Worm (Caenorhabditis elegans) whole organism, L1 larva: ENCODE data around the gene C34C6.3.

Source experiments
- C04F5.9 ChIP-seq: sonication (generic microtip); optimal IDR thresholded peaks from 2 replicates; lab custom pipeline; 2016; ENCODE audit warnings: missing genetic modification characterization, missing compliant biosample characterization
- C16A3.4 ChIP-seq: fragments of 150-350 bp; optimal IDR thresholded peaks from 2 replicates; lab custom pipeline; 2014; ENCODE audit warnings: missing biosample characterization, missing genetic modification characterization
- C34B4.2 ChIP-seq: sonication (generic microtip); optimal IDR thresholded peaks from 2 replicates; lab custom pipeline; 2017; ENCODE audit warnings: mild to moderate bottlenecking, missing genetic modification characterization, missing compliant biosample characterization
- F16B12.6 ChIP-seq: fragments of 150-350 bp; optimal IDR thresholded peaks from 2 replicates; lab custom pipeline; 2014; ENCODE audit warnings: missing biosample characterization, missing genetic modification characterization
- Y116A8C.19 ChIP-seq: sonication (generic microtip); optimal IDR thresholded peaks from 2 replicates; lab custom pipeline; 2016; ENCODE audit warnings: missing compliant biosample characterization, missing genetic modification characterization, borderline replicate concordance
- aly-2 ChIP-seq: fragments of 150-350 bp; optimal IDR thresholded peaks from 2 replicates; lab custom pipeline; 2014; ENCODE audit warnings: missing biosample characterization, missing genetic modification characterization
- ama-1 ChIP-seq: fragments of 150-350 bp; optimal IDR thresholded peaks from 2 replicates; lab custom pipeline; 2014
- ceh-8 ChIP-seq: fragments of 200-800 bp; sonication (Bioruptor generic); optimal IDR thresholded peaks from 2 replicates; lab custom pipeline; 2018; ENCODE audit warnings: mild to moderate bottlenecking, missing genetic modification characterization, moderate library complexity, missing compliant biosample characterization
- ceh-82 ChIP-seq, 3 experiments: fragments of 150-350 bp in 1 of 3; sonication (generic microtip) in 2 of 3; optimal IDR thresholded peaks; 2 replicates each; lab custom pipeline; 2014 to 2017; ENCODE audit warnings: missing biosample characterization in 3 of 3, missing genetic modification characterization in 3 of 3
- dpl-1 ChIP-seq, 3 experiments: fragments of 150-350 bp in 2 of 3; sonication (generic microtip) in 1 of 3; optimal IDR thresholded peaks; 2 replicates each; lab custom pipeline; 2014 to 2017; ENCODE audit warnings: missing biosample characterization in 3 of 3, missing genetic modification characterization in 3 of 3, missing genetic modification reagents in 3 of 3
- dsc-1 ChIP-seq: sonication (generic microtip); optimal IDR thresholded peaks from 2 replicates; lab custom pipeline; 2016; ENCODE audit warnings: mild to moderate bottlenecking, missing genetic modification characterization, missing compliant biosample characterization
- efl-3 ChIP-seq: fragments of 200-800 bp; sonication (Bioruptor generic); optimal IDR thresholded peaks from 2 replicates; lab custom pipeline; 2018; ENCODE audit warnings: mild to moderate bottlenecking, missing genetic modification characterization, missing compliant biosample characterization
- egl-13 ChIP-seq: sonication (generic microtip); optimal IDR thresholded peaks from 2 replicates; lab custom pipeline; 2016; ENCODE audit warnings: missing genotype, missing genetic modification reagents, missing genetic modification characterization, missing compliant biosample characterization
- egl-27 ChIP-seq, 2 experiments: fragments of 150-350 bp in 1 of 2; sonication (generic microtip); optimal IDR thresholded peaks; 3 replicates each; lab custom pipeline; 2017 to 2018; ENCODE audit warnings: missing biosample characterization in 2 of 2, missing genetic modification characterization in 2 of 2, missing genetic modification reagents in 2 of 2
- elt-2 ChIP-seq: sonication (generic microtip); optimal IDR thresholded peaks from 2 replicates; lab custom pipeline; 2016; ENCODE audit warnings: missing genetic modification characterization, mild to moderate bottlenecking, inconsistent platforms, missing compliant biosample characterization, missing genetic modification reagents
- ets-5 ChIP-seq: fragments of 200-800 bp; sonication (Bioruptor generic); IDR thresholded peaks from 2 replicates; pipeline ENCODE4 v1.3.6; 2022; ENCODE audit warnings: missing genetic modification characterization, missing compliant biosample characterization
- hlh-17 ChIP-seq: fragments of 200-800 bp; sonication (Bioruptor generic); optimal IDR thresholded peaks from 2 replicates; lab custom pipeline; 2018; ENCODE audit warnings: missing genetic modification characterization, mild to moderate bottlenecking, missing compliant biosample characterization, moderate library complexity, borderline replicate concordance
- hlh-4 ChIP-seq: sonication (generic microtip); optimal IDR thresholded peaks from 2 replicates; lab custom pipeline; 2016; ENCODE audit warnings: mild to moderate bottlenecking, missing genetic modification characterization, missing compliant biosample characterization
- irx-1 ChIP-seq: sonication (generic microtip); optimal IDR thresholded peaks from 2 replicates; lab custom pipeline; 2016; ENCODE audit warnings: missing genetic modification characterization, missing compliant biosample characterization
- isw-1 ChIP-seq: fragments of 200-800 bp; sonication (Bioruptor generic); IDR thresholded peaks from 2 replicates; pipeline ENCODE4 v1.3.6; 2022; ENCODE audit warnings: missing genetic modification characterization, missing compliant biosample characterization
- jun-1 ChIP-seq: fragments of 150-350 bp; optimal IDR thresholded peaks from 2 replicates; lab custom pipeline; 2014; ENCODE audit warnings: missing biosample characterization, missing genetic modification reagents, missing genetic modification characterization
- lin-13 ChIP-seq: fragments of 150-350 bp; optimal IDR thresholded peaks from 2 replicates; lab custom pipeline; 2014; ENCODE audit warnings: missing biosample characterization, missing genetic modification reagents, missing genetic modification characterization
- lin-14 ChIP-seq: fragments of 200-800 bp; sonication (Bioruptor generic); optimal IDR thresholded peaks from 2 replicates; lab custom pipeline; 2018; ENCODE audit warnings: mild to moderate bottlenecking, missing genetic modification characterization, moderate library complexity, missing compliant biosample characterization
- lin-35 ChIP-seq, 2 experiments: fragments of 150-350 bp; optimal IDR thresholded peaks; 2 replicates each; lab custom pipeline; 2014; ENCODE audit warnings: missing biosample characterization in 2 of 2, missing genetic modification characterization in 2 of 2, missing genetic modification reagents in 2 of 2
- lir-3 ChIP-seq: sonication (generic microtip); optimal IDR thresholded peaks from 2 replicates; lab custom pipeline; 2016; ENCODE audit warnings: mild to moderate bottlenecking, missing genetic modification characterization, moderate library complexity, missing compliant biosample characterization; ENCODE audit not compliant: poor library complexity
- lsy-2 ChIP-seq, 2 experiments: fragments of 150-350 bp; optimal IDR thresholded peaks; 2 replicates each; lab custom pipeline; 2014; ENCODE audit warnings: missing biosample characterization in 2 of 2, missing genetic modification characterization in 2 of 2
- mef-2 ChIP-seq: fragments of 150-350 bp; optimal IDR thresholded peaks from 2 replicates; lab custom pipeline; 2014; ENCODE audit warnings: missing biosample characterization, missing genetic modification characterization
- nhr-11 ChIP-seq: fragments of 150-350 bp; optimal IDR thresholded peaks from 2 replicates; lab custom pipeline; 2014; ENCODE audit warnings: missing biosample characterization, missing genetic modification characterization
- nhr-19 ChIP-seq: fragments of 200-800 bp; sonication (Bioruptor generic); conservative IDR thresholded peaks from 2 replicates; pipeline ENCODE4 v1.3.6; 2022; ENCODE audit warnings: missing genetic modification characterization, missing compliant biosample characterization
- nhr-237 ChIP-seq: fragments of 150-350 bp; optimal IDR thresholded peaks from 2 replicates; lab custom pipeline; 2014; ENCODE audit warnings: missing biosample characterization, missing genetic modification characterization
- nhr-28 ChIP-seq: fragments of 150-350 bp; optimal IDR thresholded peaks from 2 replicates; lab custom pipeline; 2014; ENCODE audit warnings: missing biosample characterization, missing genetic modification characterization
- nhr-47 ChIP-seq: sonication (generic microtip); optimal IDR thresholded peaks from 2 replicates; lab custom pipeline; 2016; ENCODE audit warnings: mild to moderate bottlenecking, missing genetic modification characterization, moderate library complexity, missing compliant biosample characterization
- nhr-77 ChIP-seq: fragments of 150-350 bp; optimal IDR thresholded peaks from 2 replicates; lab custom pipeline; 2014; ENCODE audit warnings: missing biosample characterization, missing genetic modification characterization
- nhr-84 ChIP-seq: sonication (generic microtip); optimal IDR thresholded peaks from 2 replicates; lab custom pipeline; 2017; ENCODE audit warnings: missing biosample characterization, missing genetic modification characterization
- nhr-85 ChIP-seq: sonication (generic microtip); peaks from one replicate; lab custom pipeline; 2016; ENCODE audit warnings: missing genetic modification characterization, inconsistent platforms, missing compliant biosample characterization
- pax-3 ChIP-seq: fragments of 200-800 bp; sonication (Bioruptor generic); optimal IDR thresholded peaks from 2 replicates; lab custom pipeline; 2018; ENCODE audit warnings: mild to moderate bottlenecking, missing genetic modification characterization, moderate library complexity, missing compliant biosample characterization
- pqm-1 ChIP-seq: sonication (generic microtip); optimal IDR thresholded peaks from 3 replicates; lab custom pipeline; 2017; ENCODE audit warnings: missing biosample characterization, missing genetic modification characterization
- rnt-1 ChIP-seq: sonication (generic microtip); optimal IDR thresholded peaks from 2 replicates; lab custom pipeline; 2016; ENCODE audit warnings: mild to moderate bottlenecking, missing genetic modification characterization, moderate library complexity, missing compliant biosample characterization
- sox-4 ChIP-seq: sonication (generic microtip); optimal IDR thresholded peaks from 2 replicates; lab custom pipeline; 2016; ENCODE audit warnings: missing genetic modification characterization, missing compliant biosample characterization
- sptf-1 ChIP-seq: fragments of 150-350 bp; optimal IDR thresholded peaks from 2 replicates; lab custom pipeline; 2014; ENCODE audit warnings: missing biosample characterization, missing genetic modification characterization
- sup-37 ChIP-seq: fragments of 200-800 bp; sonication (Bioruptor generic); optimal IDR thresholded peaks from 2 replicates; lab custom pipeline; 2018; ENCODE audit warnings: mild to moderate bottlenecking, missing genetic modification characterization, missing compliant biosample characterization
- swsn-7 ChIP-seq: sonication (generic microtip); optimal IDR thresholded peaks from 2 replicates; lab custom pipeline; 2016; ENCODE audit warnings: missing genetic modification characterization, missing compliant biosample characterization
- unc-130 ChIP-seq: fragments of 150-350 bp; optimal IDR thresholded peaks from 2 replicates; lab custom pipeline; 2017; ENCODE audit warnings: missing biosample characterization, missing genetic modification characterization, inconsistent platforms
- unc-30 ChIP-seq: sonication (generic microtip); optimal IDR thresholded peaks from 2 replicates; lab custom pipeline; 2017; ENCODE audit warnings: missing biosample characterization, missing genetic modification characterization
- unc-62 ChIP-seq: fragments of 150-350 bp; optimal IDR thresholded peaks from 2 replicates; lab custom pipeline; 2014; ENCODE audit warnings: missing biosample characterization, missing genetic modification reagents, missing genetic modification characterization
- unc-86 ChIP-seq: sonication (generic microtip); optimal IDR thresholded peaks from 2 replicates; lab custom pipeline; 2016; ENCODE audit warnings: missing genetic modification characterization, missing compliant biosample characterization
- unc-98 ChIP-seq: fragments of 200-800 bp; sonication (Bioruptor generic); IDR thresholded peaks from 2 replicates; pipeline ENCODE4 v1.3.6; 2022; ENCODE audit warnings: missing genetic modification characterization, missing compliant biosample characterization
- vab-15 ChIP-seq: sonication (generic microtip); optimal IDR thresholded peaks from 2 replicates; lab custom pipeline; 2017; ENCODE audit warnings: missing genotype, mild to moderate bottlenecking, missing genetic modification characterization, missing compliant biosample characterization
- zag-1 ChIP-seq: fragments of 150-350 bp; optimal IDR thresholded peaks from 2 replicates; lab custom pipeline; 2014; ENCODE audit warnings: missing biosample characterization, missing genetic modification characterization
- ztf-4 ChIP-seq: fragments of 150-350 bp; optimal IDR thresholded peaks from 2 replicates; lab custom pipeline; 2014; ENCODE audit warnings: missing biosample characterization, missing genetic modification characterization

C34C6.3 gene

ce11 chrII:8740326-8740949 is 48.7 kb downstream of the C34C6.3 start (continued):
- TF ChIP-seq dsc-1 (tag; lab: Kevin White, UChicago) (no peak), efl-3 (GFP tag; lab: Kevin White, UChicago) (no peak), Y116A8C.19 (tag; lab: Kevin White, UChicago) (no peak), unc-98 (GFP tag; lab: Robert Waterston, UW) (no peak), lin-14 (GFP tag; lab: Kevin White, UChicago) (peak; percentile 80), C34B4.2 (no peak), lir-3 (tag; lab: Kevin White, UChicago) (no peak), dpl-1 (GFP tag; optimal IDR thresholded peaks at IDR 0.05; lab: Kevin White, UChicago) (no peak), C04F5.9 (tag; lab: Kevin White, UChicago) (no peak), nhr-85 (tag; lab: Kevin White, UChicago) (peak; percentile 96), nhr-77 (tag; lab: Kevin White, UChicago) (no peak)

ce11 chrII:8741277-8741676 is 49.6 kb downstream of the C34C6.3 start:
- TF ChIP-seq C34B4.2, result no peak
- TF ChIP-seq mef-2 (tag; lab: Kevin White, UChicago), result no peak
- no peak for TF ChIP-seq vab-15
- TF ChIP-seq unc-30 (tag; lab: Kevin White, UChicago), result no peak
- no peak for TF ChIP-seq ceh-8 (GFP tag; lab: Kevin White, UChicago)
- no peak for TF ChIP-seq unc-98 (GFP tag; lab: Robert Waterston, UW)
- peak; percentile 8 for TF ChIP-seq ztf-4
- peak; percentile 3 for TF ChIP-seq elt-2 (tag; lab: Kevin White, UChicago)
- TF ChIP-seq nhr-47 (tag; lab: Kevin White, UChicago), result peak; percentile 2
- no peak for TF ChIP-seq hlh-4
- no peak for TF ChIP-seq dsc-1 (tag; lab: Kevin White, UChicago)
- no peak for TF ChIP-seq Y116A8C.19 (tag; lab: Kevin White, UChicago)
- no peak for TF ChIP-seq hlh-17
- no peak for TF ChIP-seq egl-27 (tag; optimal IDR thresholded peaks at IDR 0.05; lab: Kevin White, UChicago)
- no peak for TF ChIP-seq unc-62
- TF ChIP-seq nhr-237 (tag; lab: Kevin White, UChicago), result no peak
- no peak for TF ChIP-seq pqm-1 (tag; lab: Kevin White, UChicago)
- TF ChIP-seq isw-1 (GFP tag; lab: Robert Waterston, UW), result no peak
- no peak for TF ChIP-seq sox-4
- no peak for TF ChIP-seq egl-13 (tag; lab: Kevin White, UChicago)
- TF ChIP-seq ets-5, result no peak
- no peak for TF ChIP-seq zag-1 (tag; lab: Kevin White, UChicago)
- TF ChIP-seq nhr-28 (tag; lab: Kevin White, UChicago), result no peak
- no peak for TF ChIP-seq jun-1 (tag; lab: Kevin White, UChicago)
- TF ChIP-seq lin-14 (GFP tag; lab: Kevin White, UChicago), result peak; percentile 74
- TF ChIP-seq unc-130 (tag; lab: Kevin White, UChicago), result no peak
- TF ChIP-seq sup-37 (GFP tag; lab: Kevin White, UChicago), result no peak
- TF ChIP-seq nhr-19 (GFP tag; lab: Robert Waterston, UW), result peak; percentile 72
- no peak for TF ChIP-seq C04F5.9 (tag; lab: Kevin White, UChicago)
- peak; percentile 4 to 55 for TF ChIP-seq lin-35 (GFP tag; optimal IDR thresholded peaks at IDR 0.05; lab: Kevin White, UChicago)
- TF ChIP-seq F16B12.6, result no peak
- TF ChIP-seq swsn-7 (tag; lab: Kevin White, UChicago), result peak; percentile 24
- no peak for TF ChIP-seq ceh-82 (tag; optimal IDR thresholded peaks at IDR 0.05; lab: Kevin White, UChicago)
- TF ChIP-seq nhr-11 (tag; lab: Kevin White, UChicago), result no peak
- no peak for TF ChIP-seq lin-13
- no peak for TF ChIP-seq C16A3.4
- TF ChIP-seq aly-2 (tag; lab: Kevin White, UChicago), result no peak
- no peak for TF ChIP-seq sptf-1 (tag; lab: Kevin White, UChicago)
- no peak for TF ChIP-seq unc-86 (tag; lab: Kevin White, UChicago)
- TF ChIP-seq pax-3, result no peak
- peak; percentile 75 for TF ChIP-seq rnt-1 (tag; lab: Kevin White, UChicago)
- TF ChIP-seq ama-1 (lab: Kevin White, UChicago), result no peak
- TF ChIP-seq nhr-84 (tag; lab: Kevin White, UChicago), result no peak
- TF ChIP-seq lsy-2 (tag; optimal IDR thresholded peaks at IDR 0.05; lab: Kevin White, UChicago), result peak; percentile 25 to 53
- peak in 2 of 3 experiments; percentile 8 to 16 for TF ChIP-seq dpl-1 (GFP tag; optimal IDR thresholded peaks at IDR 0.05; lab: Kevin White, UChicago)
- TF ChIP-seq irx-1 (tag; lab: Kevin White, UChicago), result peak; percentile 7
